Worm (Caenorhabditis elegans) whole organism, young adult: ENCODE data around the gene T06A10.106.

ENCODE experiments used
- C06A6.2 ChIP-seq: fragments of 200-800 bp; sonication (Bioruptor generic); conservative IDR thresholded peaks from 2 replicates; pipeline ENCODE4 v1.3.6; 2022; ENCODE audit warnings: missing genetic modification characterization, missing compliant biosample characterization
- C17E4.6 ChIP-seq: fragments of 200-800 bp; sonication (Bioruptor generic); IDR thresholded peaks from 2 replicates; pipeline ENCODE4 v1.3.6; 2022; ENCODE audit warnings: missing genetic modification reagents, missing genetic modification characterization, missing compliant biosample characterization
- F23B12.7 ChIP-seq: sonication (generic microtip); optimal IDR thresholded peaks from 2 replicates; lab custom pipeline; 2017; ENCODE audit warnings: missing genetic modification characterization, mild to moderate bottlenecking, missing compliant biosample characterization, antibody characterized with exemption, moderate library complexity; ENCODE audit not compliant: insufficient read depth
- F33H1.4 ChIP-seq: fragments of 200-800 bp; sonication (Bioruptor generic); IDR thresholded peaks from 2 replicates; pipeline ENCODE4 v1.3.6; 2022; ENCODE audit warnings: missing genetic modification reagents, missing genetic modification characterization, missing compliant biosample characterization
- F37B4.10 ChIP-seq: fragments of 200-800 bp; sonication (Bioruptor generic); IDR thresholded peaks from 2 replicates; pipeline ENCODE4 v1.3.6; 2022; ENCODE audit warnings: missing genetic modification characterization, missing compliant biosample characterization
- Y53G8AR.9 ChIP-seq: fragments of 200-800 bp; sonication (Bioruptor generic); conservative IDR thresholded peaks from 2 replicates; pipeline ENCODE4 v1.3.6; 2022; ENCODE audit warnings: missing genetic modification reagents, missing genetic modification characterization, missing compliant biosample characterization
- Y67H2A.10 ChIP-seq: fragments of 200-800 bp; sonication (Bioruptor generic); conservative IDR thresholded peaks from 2 replicates; pipeline ENCODE4 v1.3.6; 2022; ENCODE audit warnings: missing genetic modification reagents, missing genetic modification characterization, missing compliant biosample characterization
- ZK185.1 ChIP-seq: sonication (generic microtip); optimal IDR thresholded peaks from 2 replicates; lab custom pipeline; 2016; ENCODE audit warnings: mild to moderate bottlenecking, missing genetic modification characterization, missing compliant biosample characterization; ENCODE audit not compliant: poor library complexity, severe bottlenecking
- aptf-2 ChIP-seq: fragments of 200-800 bp; sonication (Bioruptor generic); conservative IDR thresholded peaks from 2 replicates; pipeline ENCODE4 v1.3.6; 2022; ENCODE audit warnings: missing genetic modification reagents, missing genetic modification characterization, missing compliant biosample characterization
- attf-3 ChIP-seq: fragments of 200-800 bp; sonication (Bioruptor generic); conservative IDR thresholded peaks from 2 replicates; pipeline ENCODE4 v1.3.6; 2022; ENCODE audit warnings: missing genetic modification reagents, missing genetic modification characterization, missing compliant biosample characterization
- attf-5 ChIP-seq: fragments of 200-800 bp; sonication (Bioruptor generic); optimal IDR thresholded peaks from 2 replicates; lab custom pipeline; 2018; ENCODE audit warnings: mild to moderate bottlenecking, missing genetic modification characterization, missing compliant biosample characterization
- attf-6 ChIP-seq: fragments of 200-800 bp; sonication (Bioruptor generic); IDR thresholded peaks from 2 replicates; pipeline ENCODE4 v1.3.6; 2022; ENCODE audit warnings: missing genetic modification reagents, missing genetic modification characterization, missing compliant biosample characterization
- bed-2 ChIP-seq: fragments of 200-800 bp; sonication (Bioruptor generic); IDR thresholded peaks from 2 replicates; pipeline ENCODE4 v1.3.6; 2022; ENCODE audit warnings: missing genetic modification reagents, missing genetic modification characterization, missing compliant biosample characterization
- ceh-100 ChIP-seq: fragments of 200-800 bp; sonication (Bioruptor generic); IDR thresholded peaks from 2 replicates; pipeline ENCODE4 v1.3.6; 2022; ENCODE audit warnings: missing genetic modification reagents, missing genetic modification characterization, missing compliant biosample characterization
- ceh-79 ChIP-seq: sonication (generic microtip); optimal IDR thresholded peaks from 2 replicates; lab custom pipeline; 2017; ENCODE audit warnings: mild to moderate bottlenecking, missing genetic modification characterization, missing compliant biosample characterization
- dox-1 ChIP-seq: fragments of 200-800 bp; sonication (Bioruptor generic); IDR thresholded peaks from 2 replicates; pipeline ENCODE4 v1.3.6; 2022; ENCODE audit warnings: missing genetic modification reagents, missing genetic modification characterization, missing compliant biosample characterization
- dpff-1 ChIP-seq: sonication (generic microtip); optimal IDR thresholded peaks from 2 replicates; lab custom pipeline; 2017; ENCODE audit warnings: mild to moderate bottlenecking, missing genetic modification characterization, missing compliant biosample characterization
- efl-1 ChIP-seq: fragments of 150-350 bp; optimal IDR thresholded peaks from 2 replicates; lab custom pipeline; 2014; ENCODE audit warnings: missing biosample characterization, missing genetic modification reagents, missing genetic modification characterization
- egrh-3 ChIP-seq: fragments of 200-800 bp; sonication (Bioruptor generic); IDR thresholded peaks from 2 replicates; pipeline ENCODE4 v1.3.6; 2022; ENCODE audit warnings: missing genetic modification reagents, missing genetic modification characterization, missing compliant biosample characterization
- hlh-12 ChIP-seq: sonication (generic microtip); optimal IDR thresholded peaks from 2 replicates; lab custom pipeline; 2016; ENCODE audit warnings: missing genetic modification characterization, missing compliant biosample characterization
- hmg-20 ChIP-seq: fragments of 200-800 bp; sonication (Bioruptor generic); IDR thresholded peaks from 2 replicates; pipeline ENCODE4 v1.3.6; 2022; ENCODE audit warnings: missing genetic modification reagents, missing genetic modification characterization, missing compliant biosample characterization
- hsf-1 ChIP-seq: fragments of 200-800 bp; sonication (Bioruptor generic); IDR thresholded peaks from 2 replicates; pipeline ENCODE4 v1.3.6; 2022; ENCODE audit warnings: missing genetic modification reagents, missing genetic modification characterization, missing compliant biosample characterization
- let-526 ChIP-seq: fragments of 200-800 bp; sonication (Bioruptor generic); IDR thresholded peaks from 2 replicates; pipeline ENCODE4 v1.3.6; 2022; ENCODE audit warnings: missing genetic modification reagents, missing genetic modification characterization, missing compliant biosample characterization
- lin-40 ChIP-seq: sonication (generic microtip); optimal IDR thresholded peaks from 2 replicates; lab custom pipeline; 2016; ENCODE audit warnings: missing genetic modification characterization, mild to moderate bottlenecking, missing compliant biosample characterization, missing genotype, missing genetic modification reagents
- lin-54 ChIP-seq: fragments of 200-800 bp; sonication (Bioruptor generic); optimal IDR thresholded peaks from 2 replicates; lab custom pipeline; 2018; ENCODE audit warnings: mild to moderate bottlenecking, missing genetic modification characterization, missing compliant biosample characterization
- lsl-1 ChIP-seq: fragments of 200-800 bp; sonication (Bioruptor generic); optimal IDR thresholded peaks from 2 replicates; lab custom pipeline; 2018; ENCODE audit warnings: mild to moderate bottlenecking, missing genetic modification characterization, moderate library complexity, missing compliant biosample characterization
- madf-3 ChIP-seq: fragments of 200-800 bp; sonication (Bioruptor generic); IDR thresholded peaks from 2 replicates; pipeline ENCODE4 v1.3.6; 2022; ENCODE audit warnings: missing genetic modification reagents, missing genetic modification characterization, missing compliant biosample characterization
- madf-6 ChIP-seq: fragments of 200-800 bp; sonication (Bioruptor generic); IDR thresholded peaks from 2 replicates; pipeline ENCODE4 v1.3.6; 2022; ENCODE audit warnings: missing genetic modification reagents, missing genetic modification characterization, missing compliant biosample characterization
- madf-8 ChIP-seq: fragments of 200-800 bp; sonication (Bioruptor generic); conservative IDR thresholded peaks from 2 replicates; pipeline ENCODE4 v1.3.6; 2022; ENCODE audit warnings: missing genetic modification reagents, missing genetic modification characterization, missing compliant biosample characterization
- nhr-80 ChIP-seq: sonication (generic microtip); optimal IDR thresholded peaks from 2 replicates; lab custom pipeline; 2016; ENCODE audit warnings: missing genetic modification characterization, missing compliant biosample characterization
- nhr-90 ChIP-seq: sonication (generic microtip); optimal IDR thresholded peaks from 2 replicates; lab custom pipeline; 2016; ENCODE audit warnings: missing genotype, mild to moderate bottlenecking, missing genetic modification characterization, missing compliant biosample characterization
- pbrm-1 ChIP-seq: fragments of 200-800 bp; sonication (Bioruptor generic); IDR thresholded peaks from 2 replicates; pipeline ENCODE4 v1.3.6; 2022; ENCODE audit warnings: missing genetic modification reagents, missing genetic modification characterization, missing compliant biosample characterization
- rpc-1 ChIP-seq, 2 experiments: fragments of 150-350 bp in 1 of 2; sonication (generic microtip) in 1 of 2; optimal IDR thresholded peaks; 2 replicates each; lab custom pipeline; 2014 to 2018; ENCODE audit warnings: missing biosample characterization in 1 of 2, missing genetic modification characterization in 1 of 2, missing genetic modification reagents in 1 of 2, missing genotype in 1 of 2
- snpc-1.1 ChIP-seq: sonication (generic microtip); optimal IDR thresholded peaks from 2 replicates; lab custom pipeline; 2017; ENCODE audit warnings: missing genetic modification characterization, mild to moderate bottlenecking, missing compliant biosample characterization, antibody characterized with exemption, moderate library complexity, missing genotype, missing genetic modification reagents; ENCODE audit not compliant: insufficient read depth
- snpc-1.3 ChIP-seq: sonication (generic microtip); optimal IDR thresholded peaks from 2 replicates; lab custom pipeline; 2017; ENCODE audit warnings: missing genetic modification characterization, mild to moderate bottlenecking, missing compliant biosample characterization, antibody characterized with exemption, moderate library complexity, missing genotype, missing genetic modification reagents; ENCODE audit not compliant: insufficient read depth
- snpc-3.4 ChIP-seq: sonication (generic microtip); optimal IDR thresholded peaks from 2 replicates; lab custom pipeline; 2017; ENCODE audit warnings: missing genetic modification characterization, mild to moderate bottlenecking, missing compliant biosample characterization, antibody characterized with exemption, moderate library complexity, missing genotype, missing genetic modification reagents
- snpc-4 ChIP-seq, 5 experiments: fragments of 150-350 bp in 1 of 5; sonication (generic microtip) in 4 of 5; optimal IDR thresholded peaks; 2 replicates each; lab custom pipeline; 2014 to 2018; ENCODE audit warnings: missing genetic modification characterization in 5 of 5, missing biosample characterization in 3 of 5, antibody characterized with exemption in 2 of 5, mild to moderate bottlenecking in 2 of 5, missing compliant biosample characterization in 2 of 5, missing genotype in 2 of 5, moderate library complexity in 2 of 5, missing genetic modification reagents in 1 of 5
- tbp1 ChIP-seq: fragments of 200-800 bp; sonication (Bioruptor generic); optimal IDR thresholded peaks from 2 replicates; lab custom pipeline; 2018; ENCODE audit warnings: mild to moderate bottlenecking, missing genetic modification characterization, missing compliant biosample characterization
- tbx-9 ChIP-seq: sonication (generic microtip); optimal IDR thresholded peaks from 2 replicates; lab custom pipeline; 2016; ENCODE audit warnings: borderline replicate concordance, missing genetic modification characterization, inconsistent platforms, missing compliant biosample characterization
- unc-130 ChIP-seq: sonication (generic microtip); optimal IDR thresholded peaks from 2 replicates; lab custom pipeline; 2016; ENCODE audit warnings: missing genetic modification reagents, missing genetic modification characterization, missing compliant biosample characterization
- unc-62 ChIP-seq: fragments of 150-350 bp; optimal IDR thresholded peaks from 2 replicates; lab custom pipeline; 2014; ENCODE audit warnings: missing biosample characterization, missing genetic modification reagents, missing genetic modification characterization
- zfh-2 ChIP-seq: fragments of 200-800 bp; sonication (Bioruptor generic); conservative IDR thresholded peaks from 2 replicates; pipeline ENCODE4 v1.3.6; 2022; ENCODE audit warnings: missing genetic modification reagents, missing genetic modification characterization, missing compliant biosample characterization
- ztf-18 ChIP-seq: sonication (generic microtip); optimal IDR thresholded peaks from 2 replicates; lab custom pipeline; 2016; ENCODE audit warnings: missing genotype, mild to moderate bottlenecking, missing genetic modification characterization, missing compliant biosample characterization
- ztf-22 ChIP-seq: fragments of 200-800 bp; sonication (Bioruptor generic); optimal IDR thresholded peaks from 2 replicates; lab custom pipeline; 2018; ENCODE audit warnings: mild to moderate bottlenecking, missing genetic modification characterization, moderate library complexity, missing compliant biosample characterization
- ztf-6 ChIP-seq: fragments of 200-800 bp; sonication (Bioruptor generic); IDR thresholded peaks from 2 replicates; pipeline ENCODE4 v1.3.6; 2022; ENCODE audit warnings: missing genetic modification reagents, missing genetic modification characterization, missing compliant biosample characterization

The T06A10.106 gene

DNA sequence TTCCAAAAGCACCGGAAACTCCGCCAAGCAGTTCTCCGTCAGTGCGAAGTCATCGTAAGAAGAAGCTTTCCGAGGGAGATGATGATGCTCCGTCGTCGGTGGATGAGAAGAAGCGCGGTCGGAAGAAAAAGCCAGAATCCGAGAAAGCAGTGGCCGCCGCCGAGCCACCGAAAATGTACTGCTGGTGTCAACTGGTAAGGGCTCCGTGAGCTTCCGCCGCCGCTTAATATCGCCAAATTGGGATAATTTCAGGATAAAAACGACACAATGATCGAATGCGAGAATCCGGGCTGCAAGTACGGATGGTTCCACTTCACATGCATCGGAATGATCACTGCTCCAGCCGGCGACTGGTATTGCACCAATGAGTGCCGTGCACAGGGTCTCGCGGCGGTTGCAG lies 3.9 kb downstream of the T06A10.106 start:
- no peak for TF ChIP-seq ceh-79
- peak; percentile 59; the same call in 1 of the 2 replicates for TF ChIP-seq hsf-1
- TF ChIP-seq hlh-12 (tag; lab: Kevin White, UChicago) = no peak
- peak; percentile 75 for TF ChIP-seq zfh-2 (GFP tag; lab: Robert Waterston, UW)
- no peak for TF ChIP-seq hmg-20 (GFP tag; lab: Robert Waterston, UW)
- TF ChIP-seq let-526 (GFP tag; lab: Robert Waterston, UW) = no peak
- TF ChIP-seq Y67H2A.10 (GFP tag; lab: Robert Waterston, UW) = no peak
- TF ChIP-seq F37B4.10 (GFP tag; lab: Robert Waterston, UW) = no peak
- TF ChIP-seq, all 124 proteins: peak for 2

ce11 chrIV:16863431-16863895 lies 5.3 kb downstream of the T06A10.106 start, which contains the start of the genes mel-46 and lsy-13:
Gene mel-46 (minus strand): TSS chrIV:16863481.
Gene lsy-13 (plus strand): TSS chrIV:16863870.
- TF ChIP-seq F23B12.7 (tag; lab: Kevin White, UChicago) = peak; percentile 42
- no peak for TF ChIP-seq nhr-90 (tag; lab: Kevin White, UChicago)
- no peak for TF ChIP-seq attf-3 (GFP tag; lab: Robert Waterston, UW)
- no peak for TF ChIP-seq ZK185.1 (tag; lab: Kevin White, UChicago)
- no peak for TF ChIP-seq tbx-9 (tag; lab: Kevin White, UChicago)
- peak; percentile 65 for TF ChIP-seq dox-1 (GFP tag; lab: Robert Waterston, UW)
- peak; percentile 48 for TF ChIP-seq tbp1 (GFP tag; lab: Kevin White, UChicago)
- peak; percentile 9 for TF ChIP-seq lin-40 (tag; lab: Kevin White, UChicago)
- peak; percentile 24 for TF ChIP-seq rpc-1 (optimal IDR thresholded peaks at IDR 0.05; lab: Kevin White, UChicago)
- TF ChIP-seq rpc-1 (tag; optimal IDR thresholded peaks at IDR 0.05; lab: Kevin White, UChicago) = no peak
- TF ChIP-seq madf-8 (GFP tag; lab: Robert Waterston, UW) = no peak
- peak; percentile 66 for TF ChIP-seq efl-1 (GFP tag; lab: Kevin White, UChicago)
- no peak for TF ChIP-seq dpff-1 (tag; lab: Kevin White, UChicago)
- peak; percentile 55 for TF ChIP-seq ztf-18 (tag; lab: Kevin White, UChicago)
- peak; percentile 54; the same call in 1 of the 2 replicates for TF ChIP-seq ceh-100
- TF ChIP-seq C17E4.6 = no peak
- TF ChIP-seq unc-62 = no peak
- TF ChIP-seq aptf-2 (GFP tag; lab: Robert Waterston, UW) = no peak
- TF ChIP-seq bed-2 = no peak
- no peak for TF ChIP-seq ztf-22 (GFP tag; lab: Kevin White, UChicago)
- peak; percentile 60; the same call in 1 of the 2 replicates for TF ChIP-seq attf-6 (GFP tag; lab: Robert Waterston, UW)
- TF ChIP-seq madf-6 = peak; percentile 68
- no peak for TF ChIP-seq F33H1.4
- TF ChIP-seq C06A6.2 (GFP tag; lab: Robert Waterston, UW) = peak; percentile 59; the same call in 1 of the 2 replicates
- peak; percentile 34 for TF ChIP-seq snpc-3.4 (tag; lab: Kevin White, UChicago)
- peak; percentile 63 for TF ChIP-seq snpc-4 (GFP tag; optimal IDR thresholded peaks at IDR 0.05; lab: Kevin White, UChicago)
- peak in 3 of 4 experiments; percentile 81 to 84 (median 82) for TF ChIP-seq snpc-4 (tag; optimal IDR thresholded peaks at IDR 0.05; lab: Kevin White, UChicago)
- TF ChIP-seq pbrm-1 (GFP tag; lab: Robert Waterston, UW) = 0 out of 2 replicates have a peak, but pooled peaks have one; percentile 35
- peak; percentile 73; the same call in 1 of the 2 replicates for TF ChIP-seq madf-3 (GFP tag; lab: Robert Waterston, UW)
- no peak for TF ChIP-seq egrh-3 (GFP tag; lab: Robert Waterston, UW)
- TF ChIP-seq lin-54 (GFP tag; lab: Kevin White, UChicago) = peak; percentile 21
- peak; percentile 38 for TF ChIP-seq lsl-1 (GFP tag; lab: Kevin White, UChicago)
- TF ChIP-seq nhr-80 (tag; lab: Kevin White, UChicago) = peak; percentile 10
- no peak for TF ChIP-seq unc-130 (GFP tag; lab: Kevin White, UChicago)
- TF ChIP-seq Y53G8AR.9 (GFP tag; lab: Robert Waterston, UW) = 0 out of 2 replicates have a peak, but pooled peaks have one; percentile 29
- no peak for TF ChIP-seq ztf-6 (GFP tag; lab: Robert Waterston, UW)
- peak; percentile 10 for TF ChIP-seq snpc-1.3 (tag; lab: Kevin White, UChicago)
- TF ChIP-seq attf-5 (GFP tag; lab: Kevin White, UChicago) = peak; percentile 73
- TF ChIP-seq snpc-1.1 (tag; lab: Kevin White, UChicago) = peak; percentile 63
